Fruit fly (Drosophila melanogaster) whole organism, prepupa: ENCODE results near the gene Scgdelta.

Experiments used
- Blimp-1 ChIP-seq: fragments of 200-800 bp; sonication (Bioruptor generic); optimal IDR thresholded peaks from 3 replicates; lab custom pipeline; 2017; ENCODE audit warnings: missing biosample characterization, missing genetic modification characterization, mild to moderate bottlenecking, moderate library complexity, missing genetic modification reagents
- CG10631 ChIP-seq: fragments of 200-800 bp; sonication (Bioruptor generic); optimal IDR thresholded peaks from 2 replicates; lab custom pipeline; 2016; ENCODE audit warnings: missing biosample characterization, missing genetic modification characterization
- CG11294 ChIP-seq: fragments of 200-800 bp; sonication (Bioruptor generic); IDR thresholded peaks from 2 replicates; pipeline ENCODE4 v1.3.6; 2022; ENCODE audit warnings: missing biosample characterization, missing genetic modification characterization
- CG11902 ChIP-seq: fragments of 200-800 bp; sonication (Bioruptor generic); optimal IDR thresholded peaks from 3 replicates; lab custom pipeline; 2016; ENCODE audit warnings: missing biosample characterization, missing genetic modification characterization
- CG1621 ChIP-seq: fragments of 200-800 bp; sonication (Bioruptor generic); optimal IDR thresholded peaks from 3 replicates; lab custom pipeline; 2018; ENCODE audit warnings: missing biosample characterization, mild to moderate bottlenecking, missing genetic modification characterization
- CG16779 ChIP-seq: fragments of 200-800 bp; sonication (Bioruptor generic); optimal IDR thresholded peaks from 3 replicates; lab custom pipeline; 2017; ENCODE audit warnings: missing biosample characterization, mild to moderate bottlenecking, missing genetic modification characterization
- CG3032 ChIP-seq: fragments of 200-800 bp; optimal IDR thresholded peaks from 2 replicates; lab custom pipeline; 2019; ENCODE audit warnings: missing biosample characterization, mild to moderate bottlenecking, missing genetic modification characterization, moderate library complexity
- CG31627 ChIP-seq: fragments of 200-800 bp; sonication (Bioruptor generic); optimal IDR thresholded peaks from 3 replicates; lab custom pipeline; 2016; ENCODE audit warnings: missing biosample characterization, missing genetic modification characterization
- CG6276 ChIP-seq: fragments of 200-800 bp; sonication (Bioruptor generic); optimal IDR thresholded peaks from 2 replicates; lab custom pipeline; 2017; ENCODE audit warnings: missing biosample characterization, mild to moderate bottlenecking, missing genetic modification characterization
- CG6854 ChIP-seq: fragments of 200-800 bp; sonication (Bioruptor generic); optimal IDR thresholded peaks from 2 replicates; lab custom pipeline; 2017; ENCODE audit warnings: missing biosample characterization, mild to moderate bottlenecking, missing genetic modification characterization
- CG7368 ChIP-seq: fragments of 200-800 bp; sonication (Bioruptor generic); optimal IDR thresholded peaks from 3 replicates; lab custom pipeline; 2016; ENCODE audit warnings: missing biosample characterization, missing genetic modification characterization
- CG8119 ChIP-seq: fragments of 200-800 bp; sonication (Bioruptor generic); IDR thresholded peaks from 3 replicates; pipeline ENCODE4 v1.3.6; 2022; ENCODE audit warnings: missing biosample characterization, missing genetic modification characterization
- CG8319 ChIP-seq: fragments of 200-800 bp; sonication (Bioruptor generic); optimal IDR thresholded peaks from 3 replicates; lab custom pipeline; 2016; ENCODE audit warnings: missing biosample characterization, missing genetic modification characterization
- CG9139 ChIP-seq: fragments of 200-800 bp; sonication (Bioruptor generic); optimal IDR thresholded peaks from 3 replicates; lab custom pipeline; 2017; ENCODE audit warnings: missing biosample characterization, mild to moderate bottlenecking, missing genetic modification characterization
- Eip75B ChIP-seq: fragments of 200-800 bp; sonication (Bioruptor generic); optimal IDR thresholded peaks from 3 replicates; lab custom pipeline; 2016; ENCODE audit warnings: missing biosample characterization, missing genetic modification characterization
- Eip78C ChIP-seq: fragments of 200-800 bp; sonication (Bioruptor generic); peaks from one replicate; lab custom pipeline; 2016; ENCODE audit warnings: missing biosample characterization, missing genetic modification characterization
- Eip93F ChIP-seq: fragments of 200-800 bp; sonication (Bioruptor generic); optimal IDR thresholded peaks from 2 replicates; lab custom pipeline; 2016; ENCODE audit warnings: missing biosample characterization, mild to moderate bottlenecking, missing genetic modification characterization
- Ets21C ChIP-seq: fragments of 200-800 bp; sonication (Bioruptor generic); optimal IDR thresholded peaks from 3 replicates; lab custom pipeline; 2016; ENCODE audit warnings: missing biosample characterization, missing genetic modification characterization
- Ets96B ChIP-seq: fragments of 200-800 bp; optimal IDR thresholded peaks from 2 replicates; lab custom pipeline; 2019; ENCODE audit warnings: missing biosample characterization, mild to moderate bottlenecking, missing genetic modification characterization, moderate library complexity
- Gug ChIP-seq: fragments of 200-800 bp; sonication (Bioruptor generic); IDR thresholded peaks from 2 replicates; pipeline ENCODE4 v1.3.6; 2022; ENCODE audit warnings: missing biosample characterization, missing genetic modification characterization
- Hr4 ChIP-seq: fragments of 200-800 bp; sonication (Bioruptor generic); optimal IDR thresholded peaks from 3 replicates; lab custom pipeline; 2016; ENCODE audit warnings: missing biosample characterization, missing genetic modification characterization
- Lpt ChIP-seq: fragments of 200-800 bp; sonication (Bioruptor generic); optimal IDR thresholded peaks from 3 replicates; lab custom pipeline; 2016; ENCODE audit warnings: missing biosample characterization, missing genetic modification characterization
- Met ChIP-seq: fragments of 200-800 bp; sonication (Bioruptor generic); optimal IDR thresholded peaks from 3 replicates; lab custom pipeline; 2016; ENCODE audit warnings: missing biosample characterization, missing genetic modification characterization
- OdsH ChIP-seq: fragments of 200-800 bp; sonication (Bioruptor generic); optimal IDR thresholded peaks from 3 replicates; lab custom pipeline; 2016; ENCODE audit warnings: missing biosample characterization, missing genetic modification characterization
- Smox ChIP-seq: fragments of 200-800 bp; sonication (Bioruptor generic); optimal IDR thresholded peaks from 3 replicates; lab custom pipeline; 2016; ENCODE audit warnings: missing biosample characterization, missing genetic modification characterization
- Sox102F ChIP-seq: fragments of 200-800 bp; sonication (Bioruptor generic); optimal IDR thresholded peaks from 2 replicates; lab custom pipeline; 2016; ENCODE audit warnings: missing biosample characterization, mild to moderate bottlenecking, missing genetic modification characterization
- achi ChIP-seq: fragments of 200-800 bp; sonication (Bioruptor generic); optimal IDR thresholded peaks from 3 replicates; lab custom pipeline; 2016; ENCODE audit warnings: missing biosample characterization, missing genetic modification characterization
- cyc ChIP-seq: fragments of 200-800 bp; sonication (Bioruptor generic); optimal IDR thresholded peaks from 3 replicates; lab custom pipeline; 2016; ENCODE audit warnings: missing biosample characterization, missing genetic modification characterization
- eg ChIP-seq: fragments of 200-800 bp; sonication (Bioruptor generic); IDR thresholded peaks from 3 replicates; pipeline ENCODE4 v1.3.6; 2022; ENCODE audit warnings: missing biosample characterization, missing genetic modification characterization
- fd85E ChIP-seq: fragments of 200-800 bp; sonication (Bioruptor generic); optimal IDR thresholded peaks from 3 replicates; lab custom pipeline; 2016; ENCODE audit warnings: missing biosample characterization, missing genetic modification characterization
- fkh ChIP-seq: fragments of 200-800 bp; sonication (Bioruptor generic); optimal IDR thresholded peaks from 3 replicates; lab custom pipeline; 2017; ENCODE audit warnings: missing biosample characterization, mild to moderate bottlenecking, missing genetic modification characterization, moderate library complexity
- pdm3 ChIP-seq: fragments of 200-800 bp; sonication (Bioruptor generic); optimal IDR thresholded peaks from 3 replicates; lab custom pipeline; 2016; ENCODE audit warnings: missing biosample characterization, missing genetic modification characterization
- spab ChIP-seq: fragments of 200-800 bp; sonication (Bioruptor generic); optimal IDR thresholded peaks from 2 replicates; lab custom pipeline; 2017; ENCODE audit warnings: missing biosample characterization, mild to moderate bottlenecking, missing genetic modification characterization, missing genetic modification reagents
- topi ChIP-seq: fragments of 200-800 bp; sonication (Bioruptor generic); optimal IDR thresholded peaks from 3 replicates; lab custom pipeline; 2016; ENCODE audit warnings: missing biosample characterization, missing genetic modification characterization

Scgdelta gene

dm6 chrX:1753938-1754566 lies at the start of gene Scgdelta:
TSS of gene Scgdelta (minus strand) at chrX:1754065.
- no peak for TF ChIP-seq CG11902
- TF ChIP-seq Sox102F (GFP tag; lab: Kevin White, UChicago): no peak
- no peak for TF ChIP-seq CG1621 (tag; lab: Kevin White, UChicago)
- TF ChIP-seq CG31627 (GFP tag; lab: Kevin White, UChicago): no peak
- TF ChIP-seq, all 60 proteins: peak for 0

dm6 chrX:1793793-1794358 lies 40.0 kb upstream of the Scgdelta start:
- no peak for TF ChIP-seq CG8319 (GFP tag; lab: Kevin White, UChicago)
- peak; percentile 66 for TF ChIP-seq CG7368 (GFP tag; lab: Kevin White, UChicago)

- no peak for TF ChIP-seq Sox102F (GFP tag; lab: Kevin White, UChicago)
Measured at dm6 chrX:1789266-1789665, 35.4 kb upstream of the Scgdelta start, which contains the start of gene CG32806. TSS of gene CG32806 (plus strand) at chrX:1789566.

dm6 chrX:1774347-1774829 lies 20.5 kb upstream of the Scgdelta start:
- TF ChIP-seq Gug (GFP tag; lab: Robert Waterston, UW) (no peak), pdm3 (GFP tag; lab: Kevin White, UChicago) (no peak), CG10631 (no peak), Eip75B (GFP tag; lab: Kevin White, UChicago) (no peak), Ets96B (tag; lab: Kevin White, UChicago) (no peak), CG9139 (no peak), OdsH (GFP tag; lab: Kevin White, UChicago) (no peak), Blimp-1 (GFP tag; lab: Kevin White, UChicago) (peak; percentile 30)

- TF ChIP-seq CG11294 (GFP tag; lab: Robert Waterston, UW): no peak
- TF ChIP-seq CG6276 (GFP tag; lab: Kevin White, UChicago): no peak
- TF ChIP-seq Eip78C (GFP tag; lab: Kevin White, UChicago): peak; percentile 77
- no peak for TF ChIP-seq Ets96B (tag; lab: Kevin White, UChicago)
- peak; percentile 4 for TF ChIP-seq Ets21C
- no peak for TF ChIP-seq eg (GFP tag; lab: Robert Waterston, UW)
- TF ChIP-seq CG10631: no peak
- TF ChIP-seq Lpt: no peak
- peak; percentile 12 for TF ChIP-seq Smox (GFP tag; lab: Kevin White, UChicago)
- peak; percentile 7 for TF ChIP-seq CG31627 (GFP tag; lab: Kevin White, UChicago)
- TF ChIP-seq CG8119 (GFP tag; lab: Robert Waterston, UW): no peak
- no peak for TF ChIP-seq Eip75B (GFP tag; lab: Kevin White, UChicago)
- TF ChIP-seq cyc (GFP tag; lab: Kevin White, UChicago): peak; percentile 47
- TF ChIP-seq CG3032 (tag; lab: Kevin White, UChicago): peak; percentile 3
- TF ChIP-seq achi (GFP tag; lab: Kevin White, UChicago): no peak
- TF ChIP-seq fd85E (GFP tag; lab: Kevin White, UChicago): no peak
- no peak for TF ChIP-seq CG7368 (GFP tag; lab: Kevin White, UChicago)
- no peak for TF ChIP-seq CG16779 (tag; lab: Kevin White, UChicago)
- TF ChIP-seq CG8319 (GFP tag; lab: Kevin White, UChicago): no peak
- TF ChIP-seq pdm3 (GFP tag; lab: Kevin White, UChicago): no peak
- TF ChIP-seq topi (GFP tag; lab: Kevin White, UChicago): peak; percentile 20
- no peak for TF ChIP-seq Eip93F (GFP tag; lab: Kevin White, UChicago)
- TF ChIP-seq Hr4 (GFP tag; lab: Kevin White, UChicago): peak; percentile 5
- TF ChIP-seq Met (GFP tag; lab: Kevin White, UChicago): peak; percentile 47
- peak; percentile 87 for TF ChIP-seq fkh (GFP tag; lab: Kevin White, UChicago)
- no peak for TF ChIP-seq CG6854 (GFP tag; lab: Kevin White, UChicago)
- no peak for TF ChIP-seq spab (GFP tag; lab: Kevin White, UChicago)
Measured at dm6 chrX:1773532-1774346, 19.9 kb upstream of the Scgdelta start, which contains the start of the genes prage and Adar. TSS of gene prage (plus strand) at chrX:1773719. TSS of gene Adar (plus strand) at chrX:1773725.
